Fruit fly (Drosophila melanogaster): ENCODE results near the gene CG13251.

dm6 chr3L:20616409-20617292 is 20.3 kb upstream of the CG13251 start:
- no peak for TF ChIP-seq psq (optimal IDR thresholded peaks at IDR 0.05)
- no peak for TF ChIP-seq Sin3A (optimal IDR thresholded peaks at IDR 0.05)
- no peak for TF ChIP-seq ttk (optimal IDR thresholded peaks at IDR 0.05)
- no peak for TF ChIP-seq Myc (optimal IDR thresholded peaks at IDR 0.05)
- TF ChIP-seq insv (optimal IDR thresholded peaks at IDR 0.05), result no peak
- no peak for TF ChIP-seq h (optimal IDR thresholded peaks at IDR 0.05)
